Worm (Caenorhabditis elegans): ENCODE results near the gene srbc-26.

- TF ChIP-seq ama-1 (optimal IDR thresholded peaks at IDR 0.05) (no peak), pes-1 (GFP tag; IDR thresholded peaks at IDR 0.05) (no peak), B0310.2 (tag; optimal IDR thresholded peaks at IDR 0.05) (no peak), F13C5.2 (tag; optimal IDR thresholded peaks at IDR 0.05) (no peak), ceh-13 (GFP tag; optimal IDR thresholded peaks at IDR 0.05) (no peak), flt-1 (GFP tag; IDR thresholded peaks at IDR 0.05) (no peak), sea-1 (GFP tag; conservative IDR thresholded peaks at IDR 0.05) (no peak)
Measured at ce11 chrV:17182045-17182444, 10.4 kb downstream of the srbc-26 start, which contains the start of gene srh-159.

All from whole organism, early embryonic.